Worm (Caenorhabditis elegans) whole organism, L2 larva: ENCODE results near the gene abu-14.

ENCODE experiments used
- C34F6.9 ChIP-seq: fragments of 150-350 bp; optimal IDR thresholded peaks from 2 replicates; lab custom pipeline; 2014; ENCODE audit warnings: missing biosample characterization, missing genetic modification characterization
- F13H6.1 ChIP-seq: sonication (generic microtip); optimal IDR thresholded peaks from 2 replicates; lab custom pipeline; 2016; ENCODE audit warnings: missing genetic modification characterization, missing compliant biosample characterization
- R02D3.7 ChIP-seq: fragments of 150-350 bp; optimal IDR thresholded peaks from 2 replicates; lab custom pipeline; 2014; ENCODE audit warnings: missing biosample characterization, missing genetic modification characterization
- Y55F3AM.14 ChIP-seq: fragments of 200-800 bp; sonication (Bioruptor generic); optimal IDR thresholded peaks from 2 replicates; lab custom pipeline; 2018; ENCODE audit warnings: mild to moderate bottlenecking, missing genetic modification characterization, missing compliant biosample characterization
- ZK546.5 ChIP-seq: sonication (generic microtip); optimal IDR thresholded peaks from 2 replicates; lab custom pipeline; 2017; ENCODE audit warnings: missing biosample characterization, missing genetic modification characterization
- alr-1 ChIP-seq: fragments of 150-350 bp; optimal IDR thresholded peaks from 2 replicates; lab custom pipeline; 2014; ENCODE audit warnings: missing biosample characterization, missing genetic modification characterization
- blmp-1 ChIP-seq: sonication (generic microtip); optimal IDR thresholded peaks from 2 replicates; lab custom pipeline; 2017; ENCODE audit warnings: missing genetic modification characterization, mild to moderate bottlenecking, missing compliant biosample characterization, antibody characterized with exemption, moderate library complexity; ENCODE audit not compliant: insufficient read depth
- ceh-16 ChIP-seq: fragments of 150-350 bp; optimal IDR thresholded peaks from 2 replicates; lab custom pipeline; 2014; ENCODE audit warnings: missing biosample characterization, missing genetic modification characterization
- ceh-82 ChIP-seq: fragments of 150-350 bp; optimal IDR thresholded peaks from 2 replicates; lab custom pipeline; 2014; ENCODE audit warnings: missing biosample characterization, missing genetic modification characterization
- crh-2 ChIP-seq: sonication (generic microtip); optimal IDR thresholded peaks from 2 replicates; lab custom pipeline; 2017; ENCODE audit warnings: missing biosample characterization, missing genetic modification characterization
- egl-27 ChIP-seq: sonication (generic microtip); optimal IDR thresholded peaks from 3 replicates; lab custom pipeline; 2017; ENCODE audit warnings: missing biosample characterization, missing genetic modification reagents, missing genetic modification characterization
- elt-1 ChIP-seq: fragments of 150-350 bp; optimal IDR thresholded peaks from 2 replicates; lab custom pipeline; 2014; ENCODE audit warnings: missing biosample characterization, missing genetic modification characterization
- elt-3 ChIP-seq: sonication (generic microtip); optimal IDR thresholded peaks from 2 replicates; lab custom pipeline; 2017; ENCODE audit warnings: missing biosample characterization, missing genetic modification characterization
- fos-1 ChIP-seq: fragments of 150-350 bp; optimal IDR thresholded peaks from 2 replicates; lab custom pipeline; 2014; ENCODE audit warnings: missing biosample characterization, missing genetic modification characterization
- gmeb-1 ChIP-seq: fragments of 150-350 bp; optimal IDR thresholded peaks from 2 replicates; lab custom pipeline; 2014; ENCODE audit warnings: missing biosample characterization, missing genetic modification characterization
- lin-11 ChIP-seq: fragments of 150-350 bp; sonication (generic microtip); optimal IDR thresholded peaks from 2 replicates; lab custom pipeline; 2014; ENCODE audit warnings: missing biosample characterization, missing genetic modification characterization, inconsistent platforms, mixed read lengths
- lin-39 ChIP-seq: fragments of 150-350 bp; optimal IDR thresholded peaks from 2 replicates; lab custom pipeline; 2014; ENCODE audit warnings: missing biosample characterization, missing genetic modification reagents, missing genetic modification characterization
- mbf-1 ChIP-seq: sonication (generic microtip); optimal IDR thresholded peaks from 2 replicates; lab custom pipeline; 2017; ENCODE audit warnings: missing biosample characterization, missing genetic modification characterization
- nhr-10 ChIP-seq: sonication (generic microtip); optimal IDR thresholded peaks from 2 replicates; lab custom pipeline; 2017; ENCODE audit warnings: missing biosample characterization, missing genetic modification characterization
- nhr-11 ChIP-seq: fragments of 150-350 bp; optimal IDR thresholded peaks from 2 replicates; lab custom pipeline; 2014; ENCODE audit warnings: missing biosample characterization, missing genetic modification characterization
- nhr-12 ChIP-seq: fragments of 150-350 bp; optimal IDR thresholded peaks from 2 replicates; lab custom pipeline; 2014; ENCODE audit warnings: missing biosample characterization, missing genetic modification characterization
- nhr-21 ChIP-seq: fragments of 150-350 bp; optimal IDR thresholded peaks from 2 replicates; lab custom pipeline; 2014; ENCODE audit warnings: missing biosample characterization, missing genetic modification characterization
- nhr-23 ChIP-seq: fragments of 150-350 bp; optimal IDR thresholded peaks from 2 replicates; lab custom pipeline; 2014; ENCODE audit warnings: missing biosample characterization, missing genetic modification reagents, missing genetic modification characterization
- nhr-25 ChIP-seq: fragments of 150-350 bp; sonication (generic microtip); optimal IDR thresholded peaks from 3 replicates; lab custom pipeline; 2014; ENCODE audit warnings: missing biosample characterization, missing genetic modification characterization
- nhr-6 ChIP-seq: fragments of 150-350 bp; optimal IDR thresholded peaks from 2 replicates; lab custom pipeline; 2014; ENCODE audit warnings: missing biosample characterization, missing genetic modification characterization
- nhr-77 ChIP-seq: fragments of 150-350 bp; optimal IDR thresholded peaks from 2 replicates; lab custom pipeline; 2014; ENCODE audit warnings: missing biosample characterization, missing genetic modification characterization
- peb-1 ChIP-seq: fragments of 150-350 bp; optimal IDR thresholded peaks from 2 replicates; lab custom pipeline; 2014; ENCODE audit warnings: missing biosample characterization, missing genetic modification characterization
- sem-4 ChIP-seq: fragments of 150-350 bp; optimal IDR thresholded peaks from 2 replicates; lab custom pipeline; 2014; ENCODE audit warnings: missing biosample characterization, missing genetic modification reagents, missing genetic modification characterization
- skn-1 ChIP-seq: sonication (generic microtip); optimal IDR thresholded peaks from 2 replicates; lab custom pipeline; 2017; ENCODE audit warnings: missing biosample characterization, missing genetic modification characterization
- sma-9 ChIP-seq, 2 experiments: fragments of 150-350 bp in 1 of 2; sonication (generic microtip) in 1 of 2; optimal IDR thresholded peaks; 2 replicates each; lab custom pipeline; 2014 to 2016; ENCODE audit warnings: missing genetic modification characterization in 2 of 2, mild to moderate bottlenecking in 1 of 2, missing biosample characterization in 1 of 2, missing compliant biosample characterization in 1 of 2, missing genetic modification reagents in 1 of 2, moderate library complexity in 1 of 2
- snpc-4 ChIP-seq: fragments of 150-350 bp; optimal IDR thresholded peaks from 2 replicates; lab custom pipeline; 2014; ENCODE audit warnings: missing biosample characterization, missing genetic modification characterization
- unc-39 ChIP-seq: fragments of 150-350 bp; optimal IDR thresholded peaks from 2 replicates; lab custom pipeline; 2014; ENCODE audit warnings: missing biosample characterization, missing genetic modification characterization
- unc-62 ChIP-seq: fragments of 150-350 bp; optimal IDR thresholded peaks from 2 replicates; lab custom pipeline; 2014; ENCODE audit warnings: missing biosample characterization, missing genetic modification reagents, missing genetic modification characterization
- zag-1 ChIP-seq: fragments of 150-350 bp; optimal IDR thresholded peaks from 2 replicates; lab custom pipeline; 2014; ENCODE audit warnings: missing biosample characterization, missing genetic modification characterization
- ztf-1 ChIP-seq: fragments of 200-800 bp; sonication (Bioruptor generic); conservative IDR thresholded peaks from 2 replicates; pipeline ENCODE4 v1.3.6; 2022; ENCODE audit warnings: missing genetic modification characterization, missing compliant biosample characterization
- ztf-11 ChIP-seq: sonication (generic microtip); optimal IDR thresholded peaks from 2 replicates; lab custom pipeline; 2017; ENCODE audit warnings: missing biosample characterization, missing genetic modification characterization
- ztf-4 ChIP-seq: fragments of 150-350 bp; optimal IDR thresholded peaks from 2 replicates; lab custom pipeline; 2014; ENCODE audit warnings: missing biosample characterization, missing genetic modification characterization

abu-14 gene

ce11 chrII:9272942-9273341 lies 45.9 kb upstream of the abu-14 start, which contains the start of gene C01G6.4:
C01G6.4 (minus strand) TSS chrII:9273042.
- TF ChIP-seq nhr-21 (tag; lab: Kevin White, UChicago) (no peak), ztf-11 (tag; lab: Kevin White, UChicago) (no peak), egl-27 (no peak), unc-39 (tag; lab: Kevin White, UChicago) (no peak), ztf-4 (no peak)

- TF ChIP-seq ZK546.5 (tag; lab: Kevin White, UChicago) (no peak), elt-3 (tag; lab: Kevin White, UChicago) (no peak), fos-1 (tag; lab: Kevin White, UChicago) (no peak), nhr-12 (tag; lab: Kevin White, UChicago) (no peak), lin-11 (tag; lab: Kevin White, UChicago) (no peak), nhr-77 (no peak), Y55F3AM.14 (GFP tag; lab: Kevin White, UChicago) (no peak), zag-1 (tag; lab: Kevin White, UChicago) (no peak), ceh-82 (tag; lab: Kevin White, UChicago) (no peak), R02D3.7 (tag; lab: Kevin White, UChicago) (no peak), crh-2 (tag; lab: Kevin White, UChicago) (no peak), C34F6.9 (no peak), nhr-11 (tag; lab: Kevin White, UChicago) (no peak)
Measured at ce11 chrII:9271285-9271684, 44.3 kb upstream of the abu-14 start.

ce11 chrII:9269588-9269987 lies 42.6 kb upstream of the abu-14 start, which contains the start of gene C01G6.3:
C01G6.3 (plus strand) TSS chrII:9269888.
- no peak for TF ChIP-seq nhr-23
- TF ChIP-seq alr-1, result no peak
- TF ChIP-seq nhr-6 (tag; lab: Kevin White, UChicago), result no peak
- no peak for TF ChIP-seq Y55F3AM.14 (GFP tag; lab: Kevin White, UChicago)
- no peak for TF ChIP-seq ztf-1 (GFP tag; lab: Robert Waterston, UW)
- no peak for TF ChIP-seq gmeb-1 (tag; lab: Kevin White, UChicago)
- TF ChIP-seq, all 48 proteins: peak for 0

- TF ChIP-seq ceh-16 (no peak), nhr-6 (tag; lab: Kevin White, UChicago) (no peak), sma-9 (GFP tag; optimal IDR thresholded peaks at IDR 0.05; lab: Kevin White, UChicago) (no peak), sma-9 (tag; optimal IDR thresholded peaks at IDR 0.05; lab: Kevin White, UChicago) (no peak), unc-62 (GFP tag; lab: Kevin White, UChicago) (no peak), nhr-10 (tag; lab: Kevin White, UChicago) (no peak), ztf-11 (tag; lab: Kevin White, UChicago) (no peak), mbf-1 (no peak), nhr-25 (tag; lab: Kevin White, UChicago) (no peak), alr-1 (no peak), gmeb-1 (tag; lab: Kevin White, UChicago) (no peak), nhr-23 (no peak), C34F6.9 (no peak), elt-3 (tag; lab: Kevin White, UChicago) (no peak), R02D3.7 (tag; lab: Kevin White, UChicago) (no peak), elt-1 (tag; lab: Kevin White, UChicago) (no peak), nhr-21 (tag; lab: Kevin White, UChicago) (no peak)
Measured at ce11 chrII:9268983-9269382, 42.0 kb upstream of the abu-14 start.

- TF ChIP-seq unc-62 (GFP tag; lab: Kevin White, UChicago) (no peak), F13H6.1 (no peak), sma-9 (GFP tag; optimal IDR thresholded peaks at IDR 0.05; lab: Kevin White, UChicago) (no peak), sma-9 (tag; optimal IDR thresholded peaks at IDR 0.05; lab: Kevin White, UChicago) (no peak), skn-1 (tag; lab: Kevin White, UChicago) (no peak), gmeb-1 (tag; lab: Kevin White, UChicago) (no peak), nhr-12 (tag; lab: Kevin White, UChicago) (no peak), egl-27 (no peak), elt-1 (tag; lab: Kevin White, UChicago) (no peak), snpc-4 (tag; lab: Kevin White, UChicago) (no peak), crh-2 (tag; lab: Kevin White, UChicago) (no peak), ceh-82 (tag; lab: Kevin White, UChicago) (no peak), ztf-11 (tag; lab: Kevin White, UChicago) (no peak), nhr-10 (tag; lab: Kevin White, UChicago) (no peak), peb-1 (tag; lab: Kevin White, UChicago) (no peak), elt-3 (tag; lab: Kevin White, UChicago) (no peak), sem-4 (tag; lab: Kevin White, UChicago) (no peak), blmp-1 (tag; lab: Kevin White, UChicago) (no peak), lin-39 (no peak), zag-1 (tag; lab: Kevin White, UChicago) (no peak)
- TF ChIP-seq, all 48 proteins: peak for 0
Measured at ce11 chrII:9266755-9267154, 39.7 kb upstream of the abu-14 start, which contains the start of gene C01G6.2. C01G6.2 (plus strand) TSS chrII:9267055.
